Worm (Caenorhabditis elegans): ENCODE results near the gene dnpp-1.

DNA sequence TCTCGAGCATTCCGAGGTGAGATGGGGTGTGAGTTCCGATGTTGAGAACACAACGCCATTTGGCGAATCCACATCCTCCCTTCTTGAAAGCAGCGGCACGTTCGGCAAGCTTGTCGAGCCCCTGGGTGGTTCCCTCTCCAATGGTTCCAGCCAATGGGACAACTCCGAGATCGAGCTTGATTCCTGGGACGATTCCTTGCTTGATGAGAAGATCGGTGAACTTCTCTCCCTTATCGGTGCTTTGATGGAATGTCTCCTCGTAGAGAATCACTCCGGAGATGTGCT is 11.8 kb upstream of the dnpp-1 start:
- TF ChIP-seq elt-3 (tag; optimal IDR thresholded peaks at IDR 0.05) = no peak
- TF ChIP-seq ces-1 (GFP tag; optimal IDR thresholded peaks at IDR 0.05) = no peak
- TF ChIP-seq hlh-1 (tag; optimal IDR thresholded peaks at IDR 0.05) = no peak
- TF ChIP-seq ham-2 (GFP tag; optimal IDR thresholded peaks at IDR 0.05) = no peak
- TF ChIP-seq lin-13 (tag; optimal IDR thresholded peaks at IDR 0.05) = no peak
- no peak for TF ChIP-seq unc-39 (tag; optimal IDR thresholded peaks at IDR 0.05)
- no peak for TF ChIP-seq ztf-11 (tag; optimal IDR thresholded peaks at IDR 0.05)
- TF ChIP-seq elt-1 (tag; optimal IDR thresholded peaks at IDR 0.05; ENCODE audit: borderline replicate concordance, insufficient read depth) = no peak
- no peak for TF ChIP-seq nhr-76 (tag; optimal IDR thresholded peaks at IDR 0.05)
- TF ChIP-seq lsy-2 (tag; optimal IDR thresholded peaks at IDR 0.05) = no peak
- no peak for TF ChIP-seq nhr-237 (tag; optimal IDR thresholded peaks at IDR 0.05)
- no peak for TF ChIP-seq mls-2 (tag; optimal IDR thresholded peaks at IDR 0.05)
- no peak for TF ChIP-seq mep-1 (tag; optimal IDR thresholded peaks at IDR 0.05)
- no peak for TF ChIP-seq sptf-1 (tag; optimal IDR thresholded peaks at IDR 0.05)

All from whole organism, mixed stage, embryonic.